Worm (Caenorhabditis elegans) whole organism, L4 larva: ENCODE results near the gene idpc-2.

Source experiments
- R02D3.7 ChIP-seq: fragments of 150-350 bp; sonication (generic microtip); optimal IDR thresholded peaks from 3 replicates; lab custom pipeline; 2014; ENCODE audit warnings: missing biosample characterization, missing genetic modification characterization
- T20F7.1 ChIP-seq: fragments of 200-800 bp; sonication (Bioruptor generic); optimal IDR thresholded peaks from 2 replicates; lab custom pipeline; 2018; ENCODE audit warnings: mild to moderate bottlenecking, missing genetic modification characterization, missing compliant biosample characterization
- Y75B8A.6 ChIP-seq: fragments of 200-800 bp; sonication (Bioruptor generic); IDR thresholded peaks from 2 replicates; pipeline ENCODE4 v1.3.6; 2022; ENCODE audit warnings: missing genetic modification reagents, missing genetic modification characterization, missing compliant biosample characterization
- ZK337.2 ChIP-seq: fragments of 200-800 bp; sonication (Bioruptor generic); IDR thresholded peaks from 2 replicates; pipeline ENCODE4 v1.3.6; 2022; ENCODE audit warnings: missing genetic modification reagents, missing genetic modification characterization, missing compliant biosample characterization
- ama-1 ChIP-seq: fragments of 150-350 bp; optimal IDR thresholded peaks from 2 replicates; lab custom pipeline; 2014; ENCODE audit warnings: inconsistent platforms, mixed read lengths
- arid-1 ChIP-seq: fragments of 200-800 bp; sonication (Bioruptor generic); conservative IDR thresholded peaks from 2 replicates; pipeline ENCODE4 v1.3.6; 2022; ENCODE audit warnings: missing genetic modification reagents, missing genetic modification characterization, missing compliant biosample characterization
- attf-4 ChIP-seq: sonication (generic microtip); optimal IDR thresholded peaks from 3 replicates; lab custom pipeline; 2017; ENCODE audit warnings: missing biosample characterization, missing genetic modification characterization
- ceh-28 ChIP-seq: fragments of 150-350 bp; optimal IDR thresholded peaks from 2 replicates; lab custom pipeline; 2014; ENCODE audit warnings: missing biosample characterization, missing genetic modification reagents, missing genetic modification characterization
- ceh-44 ChIP-seq: fragments of 200-800 bp; sonication (Bioruptor generic); IDR thresholded peaks from 2 replicates; pipeline ENCODE4 v1.3.6; 2022; ENCODE audit warnings: missing genetic modification reagents, missing genetic modification characterization, missing compliant biosample characterization
- ctbp-1 ChIP-seq: fragments of 200-800 bp; sonication (Bioruptor generic); IDR thresholded peaks from 2 replicates; pipeline ENCODE4 v1.3.6; 2022; ENCODE audit warnings: missing genetic modification reagents, missing genetic modification characterization, missing compliant biosample characterization
- daf-16 ChIP-seq, 3 experiments: sonication (generic microtip); optimal IDR thresholded peaks; 2 replicates each; lab custom pipeline; 2016 to 2017; ENCODE audit warnings: missing genetic modification characterization in 3 of 3, missing genetic modification reagents in 3 of 3, mild to moderate bottlenecking in 2 of 3, missing compliant biosample characterization in 2 of 3, missing biosample characterization in 1 of 3, moderate library complexity in 1 of 3
- daf-19 ChIP-seq: fragments of 200-800 bp; sonication (Bioruptor generic); conservative IDR thresholded peaks from 2 replicates; pipeline ENCODE4 v1.3.6; 2022; ENCODE audit warnings: missing genetic modification characterization, missing compliant biosample characterization
- daf-8 ChIP-seq: fragments of 200-800 bp; sonication (Bioruptor generic); IDR thresholded peaks from 2 replicates; pipeline ENCODE4 v1.3.6; 2022; ENCODE audit warnings: missing genetic modification characterization, missing compliant biosample characterization
- dmd-6 ChIP-seq: fragments of 200-800 bp; sonication (Bioruptor generic); IDR thresholded peaks from 2 replicates; pipeline ENCODE4 v1.3.6; 2022; ENCODE audit warnings: missing genetic modification reagents, missing genetic modification characterization, missing compliant biosample characterization
- dmd-9 ChIP-seq: fragments of 200-800 bp; sonication (Bioruptor generic); IDR thresholded peaks from 2 replicates; pipeline ENCODE4 v1.3.6; 2022; ENCODE audit warnings: missing genetic modification reagents, missing genetic modification characterization, missing compliant biosample characterization
- dpl-1 ChIP-seq: fragments of 150-350 bp; optimal IDR thresholded peaks from 2 replicates; lab custom pipeline; 2014; ENCODE audit warnings: missing biosample characterization, missing genetic modification reagents, missing genetic modification characterization
- duxl-1 ChIP-seq: sonication (generic microtip); optimal IDR thresholded peaks from 2 replicates; lab custom pipeline; 2016; ENCODE audit warnings: mild to moderate bottlenecking, missing genetic modification characterization, moderate library complexity, missing compliant biosample characterization; ENCODE audit not compliant: poor library complexity
- egl-27 ChIP-seq: sonication (generic microtip); optimal IDR thresholded peaks from 3 replicates; lab custom pipeline; 2017; ENCODE audit warnings: missing biosample characterization, missing genetic modification reagents, missing genetic modification characterization
- fkh-10 ChIP-seq: fragments of 150-350 bp; optimal IDR thresholded peaks from 2 replicates; lab custom pipeline; 2014; ENCODE audit warnings: missing biosample characterization, missing genetic modification reagents, missing genetic modification characterization
- hlh-11 ChIP-seq: fragments of 200-800 bp; sonication (Bioruptor generic); optimal IDR thresholded peaks from 2 replicates; lab custom pipeline; 2018; ENCODE audit warnings: mild to moderate bottlenecking, missing genetic modification characterization, missing compliant biosample characterization
- jun-1 ChIP-seq: fragments of 150-350 bp; optimal IDR thresholded peaks from 2 replicates; lab custom pipeline; 2014; ENCODE audit warnings: missing biosample characterization, missing genetic modification reagents, missing genetic modification characterization
- lin-1 ChIP-seq: fragments of 200-800 bp; sonication (Bioruptor generic); IDR thresholded peaks from 2 replicates; pipeline ENCODE4 v1.3.6; 2022; ENCODE audit warnings: missing genetic modification reagents, missing genetic modification characterization, missing compliant biosample characterization
- lin-15B ChIP-seq: fragments of 150-350 bp; sonication (generic microtip); optimal IDR thresholded peaks from 3 replicates; lab custom pipeline; 2014; ENCODE audit warnings: missing biosample characterization, missing genetic modification characterization
- lin-29 ChIP-seq: fragments of 200-800 bp; sonication (Bioruptor generic); IDR thresholded peaks from 2 replicates; pipeline ENCODE4 v1.3.6; 2022; ENCODE audit warnings: missing genetic modification reagents, missing genetic modification characterization, missing compliant biosample characterization
- lin-39 ChIP-seq: fragments of 150-350 bp; optimal IDR thresholded peaks from 2 replicates; lab custom pipeline; 2014; ENCODE audit warnings: missing biosample characterization, missing genetic modification reagents, missing genetic modification characterization
- madf-5 ChIP-seq, 2 experiments: fragments of 200-800 bp; sonication (Bioruptor generic); IDR thresholded peaks; 2 replicates each; pipeline ENCODE4 v1.3.6; 2022; ENCODE audit warnings: missing compliant biosample characterization in 2 of 2, missing genetic modification characterization in 2 of 2
- madf-9 ChIP-seq: fragments of 200-800 bp; sonication (Bioruptor generic); conservative IDR thresholded peaks from 2 replicates; pipeline ENCODE4 v1.3.6; 2022; ENCODE audit warnings: missing genetic modification reagents, missing genetic modification characterization, missing compliant biosample characterization
- mdl-1 ChIP-seq, 2 experiments: fragments of 150-350 bp in 1 of 2; sonication (generic microtip) in 1 of 2; optimal IDR thresholded peaks; 2 replicates each; lab custom pipeline; 2014 to 2017; ENCODE audit warnings: missing biosample characterization in 2 of 2, missing genetic modification characterization in 2 of 2
- mdt-29 ChIP-seq: fragments of 200-800 bp; sonication (Bioruptor generic); IDR thresholded peaks from 2 replicates; pipeline ENCODE4 v1.3.6; 2022; ENCODE audit warnings: missing genetic modification reagents, missing genetic modification characterization, missing compliant biosample characterization
- mep-1 ChIP-seq: fragments of 150-350 bp; sonication (generic microtip); optimal IDR thresholded peaks from 3 replicates; lab custom pipeline; 2014; ENCODE audit warnings: missing biosample characterization, missing genetic modification characterization
- mes-2 ChIP-seq: sonication (generic microtip); optimal IDR thresholded peaks from 2 replicates; lab custom pipeline; 2016; ENCODE audit warnings: missing genotype, mild to moderate bottlenecking, missing genetic modification characterization, missing compliant biosample characterization; ENCODE audit not compliant: poor library complexity, severe bottlenecking
- nhr-10 ChIP-seq: fragments of 150-350 bp; optimal IDR thresholded peaks from 2 replicates; lab custom pipeline; 2014; ENCODE audit warnings: missing biosample characterization, missing genetic modification characterization
- nhr-102 ChIP-seq: sonication (generic microtip); optimal IDR thresholded peaks from 2 replicates; lab custom pipeline; 2016; ENCODE audit warnings: mild to moderate bottlenecking, missing genetic modification characterization, moderate library complexity, missing compliant biosample characterization
- nhr-237 ChIP-seq: sonication (generic microtip); optimal IDR thresholded peaks from 2 replicates; lab custom pipeline; 2017; ENCODE audit warnings: missing biosample characterization, missing genetic modification characterization
- nhr-41 ChIP-seq: fragments of 200-800 bp; sonication (Bioruptor generic); IDR thresholded peaks from 2 replicates; pipeline ENCODE4 v1.3.6; 2022; ENCODE audit warnings: missing genetic modification reagents, missing genetic modification characterization, missing compliant biosample characterization
- nhr-42 ChIP-seq: fragments of 200-800 bp; sonication (Bioruptor generic); IDR thresholded peaks from 2 replicates; pipeline ENCODE4 v1.3.6; 2022; ENCODE audit warnings: missing genetic modification characterization, missing compliant biosample characterization
- nhr-6 ChIP-seq: fragments of 150-350 bp; optimal IDR thresholded peaks from 2 replicates; lab custom pipeline; 2014; ENCODE audit warnings: missing biosample characterization, missing genetic modification characterization
- pha-4 ChIP-seq, 2 experiments: fragments of 150-350 bp in 1 of 2; fragments of 200-800 bp in 1 of 2; sonication (Bioruptor generic) in 1 of 2; IDR thresholded peaks in 1 of 2; optimal IDR thresholded peaks in 1 of 2; 2 replicates each; pipeline versions ENCODE4 v1.3.6 to Lab custom; 2014 to 2022; ENCODE audit warnings: missing genetic modification characterization in 2 of 2, missing genetic modification reagents in 2 of 2, missing biosample characterization in 1 of 2, missing compliant biosample characterization in 1 of 2
- pqm-1 ChIP-seq: sonication (generic microtip); optimal IDR thresholded peaks from 2 replicates; lab custom pipeline; 2017; ENCODE audit warnings: missing biosample characterization, missing genetic modification characterization
- saeg-2 ChIP-seq: fragments of 200-800 bp; sonication (Bioruptor generic); IDR thresholded peaks from 2 replicates; pipeline ENCODE4 v1.3.6; 2022; ENCODE audit warnings: missing genetic modification reagents, missing genetic modification characterization, missing compliant biosample characterization
- sdz-12 ChIP-seq: fragments of 200-800 bp; sonication (Bioruptor generic); optimal IDR thresholded peaks from 2 replicates; lab custom pipeline; 2018; ENCODE audit warnings: mild to moderate bottlenecking, missing genetic modification characterization, missing compliant biosample characterization
- set-16 ChIP-seq: fragments of 200-800 bp; sonication (Bioruptor generic); IDR thresholded peaks from 2 replicates; pipeline ENCODE4 v1.3.6; 2022; ENCODE audit warnings: missing genetic modification reagents, missing genetic modification characterization, missing compliant biosample characterization
- skn-1 ChIP-seq: fragments of 150-350 bp; optimal IDR thresholded peaks from 2 replicates; lab custom pipeline; 2014; ENCODE audit warnings: missing biosample characterization, missing genetic modification characterization
- snpc-4 ChIP-seq: fragments of 150-350 bp; optimal IDR thresholded peaks from 2 replicates; lab custom pipeline; 2014; ENCODE audit warnings: missing biosample characterization, missing genetic modification characterization
- tra-1 ChIP-seq: fragments of 200-800 bp; sonication (Bioruptor generic); IDR thresholded peaks from 2 replicates; pipeline ENCODE4 v1.3.6; 2022; ENCODE audit warnings: missing genetic modification reagents, missing genetic modification characterization, missing compliant biosample characterization
- unc-130 ChIP-seq: sonication (generic microtip); optimal IDR thresholded peaks from 2 replicates; lab custom pipeline; 2016; ENCODE audit warnings: missing genetic modification reagents, missing genetic modification characterization, missing compliant biosample characterization
- unc-62 ChIP-seq, 3 experiments: fragments of 150-350 bp in 1 of 3; sonication (generic microtip); optimal IDR thresholded peaks in 2 of 3; peaks in 1 of 3; 1 replicate in 1 of 3; 2 replicates in 2 of 3; lab custom pipeline; 2014 to 2017; ENCODE audit warnings: missing biosample characterization in 3 of 3, missing genetic modification characterization in 3 of 3, missing genetic modification reagents in 3 of 3, missing genotype in 1 of 3
- zfp-2 ChIP-seq: sonication (generic microtip); optimal IDR thresholded peaks from 2 replicates; lab custom pipeline; 2016; ENCODE audit warnings: mild to moderate bottlenecking, missing genetic modification characterization, missing compliant biosample characterization
- zfp-3 ChIP-seq: fragments of 200-800 bp; sonication (Bioruptor generic); conservative IDR thresholded peaks from 2 replicates; pipeline ENCODE4 v1.3.6; 2022; ENCODE audit warnings: missing genetic modification reagents, missing genetic modification characterization, missing compliant biosample characterization
- ztf-11 ChIP-seq: fragments of 150-350 bp; optimal IDR thresholded peaks from 2 replicates; lab custom pipeline; 2014; ENCODE audit warnings: missing biosample characterization, missing genetic modification characterization

idpc-2 gene

ce11 chrV:8631277-8631765, 10.2 kb upstream of the idpc-2 start, which contains the start of gene atg-18 (continued):
- TF ChIP-seq ctbp-1 (GFP tag; lab: Robert Waterston, UW) (no peak), set-16 (no peak), arid-1 (GFP tag; lab: Robert Waterston, UW) (no peak), mes-2 (tag; lab: Kevin White, UChicago) (no peak), zfp-3 (GFP tag; lab: Robert Waterston, UW) (no peak), daf-19 (GFP tag; lab: Robert Waterston, UW) (no peak), unc-130 (no peak), pqm-1 (no peak), fkh-10 (GFP tag; lab: Kevin White, UChicago) (no peak), attf-4 (tag; lab: Kevin White, UChicago) (no peak), daf-16 (GFP tag; optimal IDR thresholded peaks at IDR 0.05; lab: Kevin White, UChicago) (peak in 1 of 2 experiments; percentile 64), daf-16 (tag; optimal IDR thresholded peaks at IDR 0.05; lab: Kevin White, UChicago) (peak; percentile 80), unc-62 (GFP tag; optimal IDR thresholded peaks at IDR 0.05 in 1 of 2; lab: Kevin White, UChicago) (peak in 1 of 2 experiments; percentile 47), unc-62 (tag; optimal IDR thresholded peaks at IDR 0.05; lab: Kevin White, UChicago) (no peak), skn-1 (tag; lab: Kevin White, UChicago) (no peak), nhr-41 (GFP tag; lab: Robert Waterston, UW) (no peak), dmd-9 (no peak), zfp-2 (no peak), ZK337.2 (GFP tag; lab: Robert Waterston, UW) (no peak), snpc-4 (tag; lab: Kevin White, UChicago) (no peak), mep-1 (no peak), dmd-6 (peak; percentile 76), mdt-29 (no peak), mdl-1 (tag; optimal IDR thresholded peaks at IDR 0.05; lab: Kevin White, UChicago) (peak; percentile 17 to 57), ztf-11 (no peak), lin-39 (no peak), daf-8 (GFP tag; lab: Robert Waterston, UW) (no peak), nhr-237 (tag; lab: Kevin White, UChicago) (no peak), lin-29 (GFP tag; lab: Robert Waterston, UW) (no peak), ceh-44 (GFP tag; lab: Robert Waterston, UW) (no peak), nhr-10 (tag; lab: Kevin White, UChicago) (no peak), jun-1 (tag; lab: Kevin White, UChicago) (no peak), nhr-102 (tag; lab: Kevin White, UChicago) (peak; percentile 51), madf-5 (GFP tag; IDR thresholded peaks at IDR 0.05; lab: Robert Waterston, UW) (no peak), ama-1 (lab: Kevin White, UChicago) (no peak), Y75B8A.6 (no peak), hlh-11 (tag; lab: Kevin White, UChicago) (peak; percentile 97), madf-9 (GFP tag; lab: Robert Waterston, UW) (peak; percentile 42; the same call in 1 of the 2 replicates), saeg-2 (GFP tag; lab: Robert Waterston, UW) (no peak), nhr-6 (tag; lab: Kevin White, UChicago) (peak; percentile 67), egl-27 (tag; lab: Kevin White, UChicago) (no peak), lin-15B (tag; lab: Kevin White, UChicago) (no peak), dpl-1 (GFP tag; lab: Kevin White, UChicago) (peak; percentile 30), nhr-42 (GFP tag; lab: Robert Waterston, UW) (peak; percentile 42; the same call in 1 of the 2 replicates), duxl-1 (tag; lab: Kevin White, UChicago) (no peak), ceh-28 (no peak), sdz-12 (GFP tag; lab: Kevin White, UChicago) (no peak), lin-1 (no peak), R02D3.7 (tag; lab: Kevin White, UChicago) (no peak), T20F7.1 (GFP tag; lab: Kevin White, UChicago) (peak; percentile 18), pha-4 (GFP tag; IDR thresholded peaks at IDR 0.05; lab: Robert Waterston, UW) (no peak), pha-4 (tag; optimal IDR thresholded peaks at IDR 0.05; lab: Kevin White, UChicago) (peak; percentile 30), tra-1 (GFP tag; lab: Robert Waterston, UW) (no peak)
